Fruit fly (Drosophila melanogaster) whole organism, embryonic: ENCODE data around the gene CG10598.

Source experiments
- Awh ChIP-seq: fragments of 200-800 bp; sonication (Bioruptor generic); IDR thresholded peaks from 2 replicates; pipeline ENCODE4, ENCODE4 v1.3.6; 2022; ENCODE audit warnings: missing biosample characterization, missing genetic modification characterization
- CG10366 ChIP-seq: fragments of 200-800 bp; sonication (Bioruptor generic); IDR thresholded peaks from 2 replicates; pipeline ENCODE4 v1.3.6; 2022; ENCODE audit warnings: missing biosample characterization, missing genetic modification characterization
- CG13894 ChIP-seq: fragments of 200-800 bp; sonication (Bioruptor generic); optimal IDR thresholded peaks from 3 replicates; lab custom pipeline; 2018; ENCODE audit warnings: missing biosample characterization, mild to moderate bottlenecking, missing genetic modification characterization, moderate library complexity
- CG1529 ChIP-seq: fragments of 200-800 bp; sonication (Bioruptor generic); optimal IDR thresholded peaks from 3 replicates; lab custom pipeline; 2018; ENCODE audit warnings: missing biosample characterization, missing genetic modification characterization
- CG17802 ChIP-seq: fragments of 200-800 bp; sonication (Bioruptor generic); optimal IDR thresholded peaks from 2 replicates; lab custom pipeline; 2018; ENCODE audit warnings: missing biosample characterization, mild to moderate bottlenecking, missing genetic modification characterization, moderate library complexity
- CG17829 ChIP-seq: fragments of 200-800 bp; optimal IDR thresholded peaks from 2 replicates; lab custom pipeline; 2019; ENCODE audit warnings: missing biosample characterization, mild to moderate bottlenecking, missing genetic modification characterization, moderate library complexity
- CG2875 ChIP-seq: fragments of 200-800 bp; sonication (Bioruptor generic); optimal IDR thresholded peaks from 2 replicates; lab custom pipeline; 2017; ENCODE audit warnings: missing biosample characterization, mild to moderate bottlenecking, missing genetic modification characterization, missing genetic modification reagents
- CG2889 ChIP-seq: fragments of 200-800 bp; sonication (Bioruptor generic); IDR thresholded peaks from 3 replicates; pipeline ENCODE4 v1.3.6; 2022; ENCODE audit warnings: missing biosample characterization, missing genetic modification characterization
- CG30403 ChIP-seq: fragments of 200-800 bp; sonication (Bioruptor generic); optimal IDR thresholded peaks from 3 replicates; lab custom pipeline; 2016; ENCODE audit warnings: missing biosample characterization, missing genetic modification characterization
- CG32772 ChIP-seq: fragments of 200-800 bp; sonication (Bioruptor generic); IDR thresholded peaks from 2 replicates; pipeline ENCODE4 v1.3.6; 2022; ENCODE audit warnings: missing biosample characterization, missing genetic modification characterization
- CG33557 ChIP-seq: fragments of 200-800 bp; sonication (Bioruptor generic); optimal IDR thresholded peaks from 2 replicates; lab custom pipeline; 2019; ENCODE audit warnings: missing biosample characterization, mild to moderate bottlenecking, missing genetic modification characterization, moderate library complexity
- CG4404 ChIP-seq: fragments of 200-800 bp; sonication (Bioruptor generic); IDR thresholded peaks from 2 replicates; pipeline ENCODE4 v1.3.6; 2022; ENCODE audit warnings: missing biosample characterization, missing genetic modification characterization
- CG6175 ChIP-seq: fragments of 200-800 bp; sonication (Bioruptor generic); IDR thresholded peaks from 3 replicates; pipeline ENCODE4 v1.3.6; 2022; ENCODE audit warnings: missing biosample characterization, missing genetic modification characterization
- CG7372 ChIP-seq: fragments of 200-800 bp; sonication (Bioruptor generic); IDR thresholded peaks from 2 replicates; pipeline ENCODE4 v1.3.6; 2022; ENCODE audit warnings: missing biosample characterization, missing genetic modification characterization
- CG7987 ChIP-seq: fragments of 200-800 bp; sonication (Bioruptor generic); optimal IDR thresholded peaks from 2 replicates; lab custom pipeline; 2018; ENCODE audit warnings: missing biosample characterization, mild to moderate bottlenecking, missing genetic modification characterization, moderate library complexity
- CoRest ChIP-seq: fragments of 200-800 bp; sonication (Bioruptor generic); optimal IDR thresholded peaks from 3 replicates; lab custom pipeline; 2018; ENCODE audit warnings: missing biosample characterization, mild to moderate bottlenecking, missing genetic modification characterization, moderate library complexity
- E2f2 ChIP-seq: fragments of 200-800 bp; sonication (Bioruptor generic); IDR thresholded peaks from 2 replicates; pipeline ENCODE4 v1.3.6; 2022; ENCODE audit warnings: missing biosample characterization, missing genetic modification characterization
- Ets65A ChIP-seq: fragments of 200-800 bp; sonication (Bioruptor generic); peaks from one replicate; lab custom pipeline; 2016; ENCODE audit warnings: missing biosample characterization, missing genetic modification characterization
- Gug ChIP-seq: fragments of 200-800 bp; sonication (Bioruptor generic); IDR thresholded peaks from 4 replicates; pipeline ENCODE4 v1.3.6; 2022; ENCODE audit warnings: missing biosample characterization, missing genetic modification characterization
- HmgD ChIP-seq: fragments of 200-800 bp; sonication (Bioruptor generic); optimal IDR thresholded peaks from 3 replicates; lab custom pipeline; 2016; ENCODE audit warnings: missing biosample characterization, missing genetic modification characterization
- Med ChIP-seq: fragments of 200-800 bp; sonication (Bioruptor generic); peaks from one replicate; lab custom pipeline; 2016; ENCODE audit warnings: missing biosample characterization, missing genetic modification characterization, mild to moderate bottlenecking, inconsistent platforms, moderate library complexity
- Neu2 ChIP-seq: fragments of 200-800 bp; sonication (Bioruptor generic); optimal IDR thresholded peaks from 3 replicates; lab custom pipeline; 2016; ENCODE audit warnings: missing biosample characterization, missing genetic modification characterization, borderline replicate concordance
- Nf-YA ChIP-seq: fragments of 200-800 bp; sonication (Bioruptor generic); IDR thresholded peaks from 2 replicates; pipeline ENCODE4 v1.3.6; 2022; ENCODE audit warnings: missing biosample characterization, missing genetic modification characterization
- TFAM ChIP-seq: fragments of 200-800 bp; sonication (Bioruptor generic); optimal IDR thresholded peaks from 2 replicates; lab custom pipeline; 2017; ENCODE audit warnings: missing biosample characterization, missing genetic modification characterization, inconsistent platforms
- Usf ChIP-seq: fragments of 200-800 bp; sonication (Bioruptor generic); optimal IDR thresholded peaks from 2 replicates; lab custom pipeline; 2017; ENCODE audit warnings: missing genotype, missing biosample characterization, missing genetic modification characterization
- cas ChIP-seq: fragments of 200-800 bp; sonication (Bioruptor generic); IDR thresholded peaks from 2 replicates; pipeline ENCODE4 v1.3.6; 2022; ENCODE audit warnings: missing biosample characterization, missing genetic modification characterization
- chinmo ChIP-seq: fragments of 200-800 bp; sonication (Bioruptor generic); IDR thresholded peaks from 4 replicates; pipeline ENCODE4 v1.3.6; 2022; ENCODE audit warnings: missing biosample characterization, missing genetic modification characterization; ENCODE audit not compliant: partially characterized antibody
- chm ChIP-seq: fragments of 200-800 bp; sonication (Bioruptor generic); IDR thresholded peaks from 2 replicates; pipeline ENCODE4 v1.3.6; 2022; ENCODE audit warnings: missing biosample characterization, missing genetic modification characterization
- crp ChIP-seq, 2 experiments: fragments of 200-800 bp; sonication (Bioruptor generic); optimal IDR thresholded peaks; 2 replicates in 1 of 2; 3 replicates in 1 of 2; lab custom pipeline; 2017; ENCODE audit warnings: missing biosample characterization in 2 of 2, missing genetic modification characterization in 2 of 2, mild to moderate bottlenecking in 1 of 2, moderate library complexity in 1 of 2
- dmrt99B ChIP-seq: fragments of 200-800 bp; sonication (Bioruptor generic); optimal IDR thresholded peaks from 2 replicates; lab custom pipeline; 2018; ENCODE audit warnings: missing biosample characterization, mild to moderate bottlenecking, missing genetic modification characterization, moderate library complexity
- dysf ChIP-seq: fragments of 200-800 bp; sonication (Bioruptor generic); IDR thresholded peaks from 3 replicates; pipeline ENCODE4 v1.3.6; 2022; ENCODE audit warnings: missing biosample characterization, missing genetic modification characterization
- esg ChIP-seq: fragments of 200-800 bp; sonication (Bioruptor generic); conservative IDR thresholded peaks from 2 replicates; pipeline ENCODE4 v1.3.6; 2022; ENCODE audit warnings: missing biosample characterization, missing genetic modification characterization
- mam ChIP-seq: fragments of 200-800 bp; sonication (Bioruptor generic); optimal IDR thresholded peaks from 3 replicates; lab custom pipeline; 2016; ENCODE audit warnings: missing biosample characterization, missing genetic modification characterization
- onecut ChIP-seq: fragments of 200-800 bp; sonication (Bioruptor generic); IDR thresholded peaks from 2 replicates; pipeline ENCODE4 v1.3.6; 2022; ENCODE audit warnings: missing biosample characterization, missing genetic modification characterization
- pzg ChIP-seq: fragments of 200-800 bp; sonication (Bioruptor generic); optimal IDR thresholded peaks from 3 replicates; lab custom pipeline; 2018; ENCODE audit warnings: missing biosample characterization, mild to moderate bottlenecking, missing genetic modification characterization, moderate library complexity
- stc ChIP-seq: fragments of 200-800 bp; sonication (Bioruptor generic); IDR thresholded peaks from 2 replicates; pipeline ENCODE4 v1.3.6; 2022; ENCODE audit warnings: missing biosample characterization, missing genetic modification characterization
- yki ChIP-seq: fragments of >200 bp; optimal IDR thresholded peaks from 3 replicates; lab custom pipeline; 2018
- zen ChIP-seq: fragments of 200-800 bp; sonication (Bioruptor generic); optimal IDR thresholded peaks from 3 replicates; lab custom pipeline; 2018; ENCODE audit warnings: missing biosample characterization, mild to moderate bottlenecking, missing genetic modification characterization, moderate library complexity

CG10598 gene

dm6 chrX:17225972-17226680 is 541 bp downstream of the CG10598 start (continued):
- TF ChIP-seq pzg (GFP tag; lab: Kevin White, UChicago) = no peak
- no peak for TF ChIP-seq esg (GFP tag; lab: Robert Waterston, UW)
- TF ChIP-seq CoRest (tag; lab: Kevin White, UChicago) = no peak
- no peak for TF ChIP-seq Gug
- TF ChIP-seq CG30403 = no peak
- peak; percentile 34; the same call in 1 of the 2 replicates for TF ChIP-seq onecut (GFP tag; lab: Robert Waterston, UW)
- TF ChIP-seq Med = peak; percentile 56
- no peak for TF ChIP-seq CG7987 (GFP tag; lab: Kevin White, UChicago)
- no peak for TF ChIP-seq CG17802
- TF ChIP-seq Usf (GFP tag; lab: Kevin White, UChicago) = no peak
- TF ChIP-seq TFAM = no peak
- peak; percentile 26; the same call in 1 of the 3 replicates for TF ChIP-seq CG6175 (GFP tag; lab: Robert Waterston, UW)
- no peak for TF ChIP-seq dmrt99B (tag; lab: Kevin White, UChicago)
- no peak for TF ChIP-seq CG2889 (GFP tag; lab: Robert Waterston, UW)
- TF ChIP-seq E2f2 = no peak
- TF ChIP-seq mam (GFP tag; lab: Kevin White, UChicago) = no peak
- no peak for TF ChIP-seq cas (GFP tag; lab: Robert Waterston, UW)
- peak; percentile 72 for TF ChIP-seq Ets65A (GFP tag; lab: Kevin White, UChicago)
- no peak for TF ChIP-seq chm
- no peak for TF ChIP-seq CG17829 (tag; lab: Kevin White, UChicago)
- no peak for TF ChIP-seq yki
- no peak for TF ChIP-seq Nf-YA (GFP tag; lab: Robert Waterston, UW)
- TF ChIP-seq zen (tag; lab: Kevin White, UChicago) = no peak
- TF ChIP-seq Awh = peak; percentile 75; the same call in 1 of the 2 replicates
- no peak for TF ChIP-seq HmgD (GFP tag; lab: Kevin White, UChicago)
- peak; percentile 29 for TF ChIP-seq CG13894 (tag; lab: Kevin White, UChicago)
- TF ChIP-seq dysf (GFP tag; lab: Robert Waterston, UW) = no peak
- TF ChIP-seq crp (GFP tag; optimal IDR thresholded peaks at IDR 0.05; lab: Kevin White, UChicago) = no peak
- TF ChIP-seq CG32772 (GFP tag; lab: Robert Waterston, UW) = no peak
- TF ChIP-seq chinmo (GFP tag; lab: Robert Waterston, UW) = peak; percentile 54; the same call in 1 of the 4 replicates
- no peak for TF ChIP-seq CG4404 (GFP tag; lab: Robert Waterston, UW)
- TF ChIP-seq CG2875 (GFP tag; lab: Kevin White, UChicago) = no peak
- no peak for TF ChIP-seq Neu2 (GFP tag; lab: Kevin White, UChicago)
- no peak for TF ChIP-seq CG1529 (GFP tag; lab: Kevin White, UChicago)
- TF ChIP-seq stc (GFP tag; lab: Robert Waterston, UW) = no peak

- TF ChIP-seq chm = no peak
- TF ChIP-seq CG10366 = no peak
- TF ChIP-seq, all 482 proteins: peak for 0
Observed at dm6 chrX:17223715-17224114, 3.0 kb downstream of the CG10598 start, which contains the start of gene CG34327. Gene CG34327 (minus strand): TSS chrX:17223815.

- TF ChIP-seq CG33557 = no peak
- TF ChIP-seq CG7372 = peak; percentile 73
Observed at dm6 chrX:17221142-17221541, 5.5 kb downstream of the CG10598 start, which contains the start of gene CG5172. Gene CG5172 (plus strand): TSS chrX:17221442.
